Worm (Caenorhabditis elegans): ENCODE measurements around the gene irld-61.

DNA sequence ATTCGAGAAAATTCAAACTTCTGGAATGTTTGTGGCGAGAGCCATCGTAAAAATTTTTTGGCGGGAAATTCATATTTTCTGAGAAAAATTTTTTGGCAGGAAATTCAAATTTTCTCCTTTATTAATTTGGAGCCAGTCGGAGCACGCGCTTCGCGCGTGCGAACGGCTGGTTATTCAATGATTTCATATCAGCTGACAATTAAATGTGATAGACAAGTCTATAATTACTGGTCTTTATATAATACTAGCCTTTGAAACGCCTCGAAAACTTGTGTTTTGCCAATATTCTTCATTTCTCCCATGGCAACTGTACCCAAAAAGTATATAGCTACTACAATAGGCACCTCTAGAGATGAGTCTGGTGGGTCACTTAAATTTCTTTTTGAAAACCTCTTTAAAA, 9.3 kb upstream of the irld-61 start, which contains the start of gene srw-10:
- TF ChIP-seq ama-1 (optimal IDR thresholded peaks at IDR 0.05) (no peak), tra-4 (tag; optimal IDR thresholded peaks at IDR 0.05) (no peak), ceh-13 (GFP tag; optimal IDR thresholded peaks at IDR 0.05) (no peak)
